Fruit fly (Drosophila melanogaster) whole organism, embryonic: Measurements from ENCODE around the gene CG7985.

ENCODE experiments used
- B-H1 ChIP-seq: fragments of 200-800 bp; sonication (Bioruptor generic); IDR thresholded peaks from 3 replicates; pipeline ENCODE4 v1.3.6; 2022; ENCODE audit warnings: missing biosample characterization, missing genetic modification characterization
- CG14667 ChIP-seq: fragments of 200-800 bp; sonication (Bioruptor generic); IDR thresholded peaks from 2 replicates; pipeline ENCODE4 v1.3.6; 2022; ENCODE audit warnings: missing biosample characterization, missing genetic modification characterization
- CG30020 ChIP-seq: fragments of 200-800 bp; optimal IDR thresholded peaks from 2 replicates; lab custom pipeline; 2019; ENCODE audit warnings: missing biosample characterization, mild to moderate bottlenecking, missing genetic modification characterization, moderate library complexity
- CG3163 ChIP-seq: fragments of 200-800 bp; sonication (Bioruptor generic); optimal IDR thresholded peaks from 3 replicates; lab custom pipeline; 2016; ENCODE audit warnings: missing biosample characterization, missing genetic modification characterization
- CG3281 ChIP-seq: fragments of 200-800 bp; sonication (Bioruptor generic); optimal IDR thresholded peaks from 3 replicates; lab custom pipeline; 2017; ENCODE audit warnings: missing biosample characterization, mild to moderate bottlenecking, missing genetic modification characterization
- disco-r ChIP-seq: fragments of 200-800 bp; sonication (Bioruptor generic); optimal IDR thresholded peaks from 2 replicates; lab custom pipeline; 2016; ENCODE audit warnings: missing biosample characterization, missing genetic modification characterization
- gem ChIP-seq: fragments of 200-800 bp; sonication (Bioruptor generic); optimal IDR thresholded peaks from 2 replicates; lab custom pipeline; 2019; ENCODE audit warnings: missing biosample characterization, mild to moderate bottlenecking, missing genetic modification characterization, moderate library complexity
- ro ChIP-seq: fragments of 200-800 bp; sonication (Bioruptor generic); IDR thresholded peaks from 2 replicates; pipeline ENCODE4 v1.3.6; 2022; ENCODE audit warnings: missing biosample characterization, missing genetic modification characterization
- sens-2 ChIP-seq: fragments of 200-800 bp; sonication (Bioruptor generic); IDR thresholded peaks from 2 replicates; pipeline ENCODE4 v1.3.6; 2022; ENCODE audit warnings: missing biosample characterization, missing genetic modification characterization
- slp2 ChIP-seq: fragments of 200-800 bp; sonication (Bioruptor generic); optimal IDR thresholded peaks from 2 replicates; lab custom pipeline; 2016; ENCODE audit warnings: missing biosample characterization, missing genetic modification characterization
- trem ChIP-seq: fragments of 200-800 bp; optimal IDR thresholded peaks from 3 replicates; lab custom pipeline; 2019; ENCODE audit warnings: missing biosample characterization, mild to moderate bottlenecking, missing genetic modification characterization, moderate library complexity

DNA sequence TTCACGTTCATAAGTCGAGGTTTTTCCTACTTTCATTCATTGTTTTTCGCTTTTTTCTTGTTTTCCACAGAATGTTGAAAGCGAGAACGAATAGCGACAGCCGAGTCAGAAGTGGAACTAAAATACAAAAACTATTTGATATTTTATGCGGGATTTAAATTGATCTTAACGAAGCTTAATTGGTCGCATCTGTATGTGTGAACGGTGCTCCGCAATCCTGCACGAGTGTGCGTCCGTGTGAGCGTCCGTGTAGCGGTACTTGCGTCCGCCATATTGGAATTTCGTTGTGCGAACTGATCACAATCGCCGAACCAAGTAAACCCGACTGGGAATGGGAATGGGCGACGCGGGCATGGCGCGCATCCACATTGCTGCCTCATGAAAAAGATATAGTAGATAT is 32.5 kb downstream of the CG7985 start:
- TF ChIP-seq gem (tag; lab: Kevin White, UChicago) (no peak), CG3163 (no peak), slp2 (GFP tag; lab: Kevin White, UChicago) (no peak), sens-2 (GFP tag; lab: Robert Waterston, UW) (no peak), CG30020 (tag; lab: Kevin White, UChicago) (no peak), disco-r (GFP tag; lab: Kevin White, UChicago) (no peak), trem (no peak), B-H1 (GFP tag; lab: Robert Waterston, UW) (no peak), CG3281 (GFP tag; lab: Kevin White, UChicago) (no peak), CG14667 (GFP tag; lab: Robert Waterston, UW) (no peak), ro (GFP tag; lab: Robert Waterston, UW) (no peak)
